Worm (Caenorhabditis elegans) whole organism, young adult: ENCODE results near the gene uaf-1.

ENCODE experiments used
- B0261.1 ChIP-seq: sonication (generic microtip); optimal IDR thresholded peaks from 2 replicates; lab custom pipeline; 2016; ENCODE audit warnings: mild to moderate bottlenecking, missing genetic modification characterization, moderate library complexity, missing compliant biosample characterization
- D2030.7 ChIP-seq: fragments of 200-800 bp; sonication (Bioruptor generic); IDR thresholded peaks from 2 replicates; pipeline ENCODE4 v1.3.6; 2022; ENCODE audit warnings: missing genetic modification reagents, missing genetic modification characterization, missing compliant biosample characterization
- F10E7.11 ChIP-seq: sonication (generic microtip); optimal IDR thresholded peaks from 2 replicates; lab custom pipeline; 2017; ENCODE audit warnings: mild to moderate bottlenecking, missing genetic modification characterization, moderate library complexity, missing compliant biosample characterization
- F33H1.4 ChIP-seq: fragments of 200-800 bp; sonication (Bioruptor generic); IDR thresholded peaks from 2 replicates; pipeline ENCODE4 v1.3.6; 2022; ENCODE audit warnings: missing genetic modification reagents, missing genetic modification characterization, missing compliant biosample characterization
- F37B4.10 ChIP-seq: fragments of 200-800 bp; sonication (Bioruptor generic); IDR thresholded peaks from 2 replicates; pipeline ENCODE4 v1.3.6; 2022; ENCODE audit warnings: missing genetic modification characterization, missing compliant biosample characterization
- F55B11.4 ChIP-seq: sonication (generic microtip); optimal IDR thresholded peaks from 2 replicates; lab custom pipeline; 2016; ENCODE audit warnings: missing compliant biosample characterization, missing genetic modification characterization, borderline replicate concordance; ENCODE audit not compliant: insufficient read depth
- F57C9.4 ChIP-seq: sonication (generic microtip); optimal IDR thresholded peaks from 2 replicates; lab custom pipeline; 2017; ENCODE audit warnings: mild to moderate bottlenecking, missing genetic modification characterization, missing compliant biosample characterization
- K12H6.12 ChIP-seq: fragments of 200-800 bp; sonication (Bioruptor generic); optimal IDR thresholded peaks from 2 replicates; lab custom pipeline; 2018; ENCODE audit warnings: mild to moderate bottlenecking, missing genetic modification characterization, missing compliant biosample characterization
- Y56A3A.18 ChIP-seq: fragments of 200-800 bp; sonication (Bioruptor generic); IDR thresholded peaks from 2 replicates; pipeline ENCODE4 v1.3.6; 2022; ENCODE audit warnings: missing genetic modification reagents, missing genetic modification characterization, missing compliant biosample characterization
- ZK185.1 ChIP-seq: sonication (generic microtip); optimal IDR thresholded peaks from 2 replicates; lab custom pipeline; 2016; ENCODE audit warnings: mild to moderate bottlenecking, missing genetic modification characterization, missing compliant biosample characterization; ENCODE audit not compliant: poor library complexity, severe bottlenecking
- aptf-3 ChIP-seq: fragments of 200-800 bp; sonication (Bioruptor generic); IDR thresholded peaks from 2 replicates; pipeline ENCODE4 v1.3.6; 2022; ENCODE audit warnings: missing genetic modification characterization, missing compliant biosample characterization
- atf-7 ChIP-seq: sonication (generic microtip); optimal IDR thresholded peaks from 2 replicates; lab custom pipeline; 2017; ENCODE audit warnings: mild to moderate bottlenecking, missing genetic modification characterization, missing compliant biosample characterization
- attf-3 ChIP-seq: fragments of 200-800 bp; sonication (Bioruptor generic); conservative IDR thresholded peaks from 2 replicates; pipeline ENCODE4 v1.3.6; 2022; ENCODE audit warnings: missing genetic modification reagents, missing genetic modification characterization, missing compliant biosample characterization
- attf-5 ChIP-seq: fragments of 200-800 bp; sonication (Bioruptor generic); optimal IDR thresholded peaks from 2 replicates; lab custom pipeline; 2018; ENCODE audit warnings: mild to moderate bottlenecking, missing genetic modification characterization, missing compliant biosample characterization
- attf-6 ChIP-seq: fragments of 200-800 bp; sonication (Bioruptor generic); IDR thresholded peaks from 2 replicates; pipeline ENCODE4 v1.3.6; 2022; ENCODE audit warnings: missing genetic modification reagents, missing genetic modification characterization, missing compliant biosample characterization
- bed-1 ChIP-seq: fragments of 200-800 bp; sonication (Bioruptor generic); IDR thresholded peaks from 2 replicates; pipeline ENCODE4 v1.3.6; 2022; ENCODE audit warnings: missing genetic modification reagents, missing genetic modification characterization, missing compliant biosample characterization
- dox-1 ChIP-seq: fragments of 200-800 bp; sonication (Bioruptor generic); IDR thresholded peaks from 2 replicates; pipeline ENCODE4 v1.3.6; 2022; ENCODE audit warnings: missing genetic modification reagents, missing genetic modification characterization, missing compliant biosample characterization
- egl-44 ChIP-seq: fragments of 200-800 bp; sonication (Bioruptor generic); IDR thresholded peaks from 2 replicates; pipeline ENCODE4 v1.3.6; 2022; ENCODE audit warnings: missing genetic modification reagents, missing genetic modification characterization, missing compliant biosample characterization
- ekl-4 ChIP-seq: fragments of 200-800 bp; sonication (Bioruptor generic); IDR thresholded peaks from 2 replicates; pipeline ENCODE4 v1.3.6; 2022; ENCODE audit warnings: missing genetic modification reagents, missing genetic modification characterization, missing compliant biosample characterization
- ets-4 ChIP-seq: fragments of 200-800 bp; sonication (Bioruptor generic); optimal IDR thresholded peaks from 2 replicates; lab custom pipeline; 2018; ENCODE audit warnings: mild to moderate bottlenecking, missing genetic modification characterization, missing compliant biosample characterization
- him-1 ChIP-seq: sonication (generic microtip); optimal IDR thresholded peaks from 2 replicates; lab custom pipeline; 2016; ENCODE audit warnings: missing genotype, missing genetic modification reagents, missing genetic modification characterization, missing compliant biosample characterization
- hlh-26 ChIP-seq: fragments of 200-800 bp; sonication (Bioruptor generic); conservative IDR thresholded peaks from 2 replicates; pipeline ENCODE4 v1.3.6; 2022; ENCODE audit warnings: missing genetic modification reagents, missing genetic modification characterization, missing compliant biosample characterization
- hmg-1.2 ChIP-seq: fragments of 200-800 bp; sonication (Bioruptor generic); IDR thresholded peaks from 2 replicates; pipeline ENCODE4 v1.3.6; 2022; ENCODE audit warnings: missing genetic modification reagents, missing genetic modification characterization, missing compliant biosample characterization
- lag-1 ChIP-seq: fragments of 200-800 bp; sonication (Bioruptor generic); IDR thresholded peaks from 2 replicates; pipeline ENCODE4 v1.3.6; 2022; ENCODE audit warnings: missing genetic modification reagents, missing genetic modification characterization, missing compliant biosample characterization
- let-526 ChIP-seq: fragments of 200-800 bp; sonication (Bioruptor generic); IDR thresholded peaks from 2 replicates; pipeline ENCODE4 v1.3.6; 2022; ENCODE audit warnings: missing genetic modification reagents, missing genetic modification characterization, missing compliant biosample characterization
- let-607 ChIP-seq, 2 experiments: fragments of 200-800 bp in 1 of 2; sonication (Bioruptor generic) in 1 of 2; sonication (generic microtip) in 1 of 2; optimal IDR thresholded peaks; 2 replicates each; lab custom pipeline; 2016 to 2018; ENCODE audit warnings: mild to moderate bottlenecking in 2 of 2, missing compliant biosample characterization in 2 of 2, missing genetic modification characterization in 2 of 2, moderate library complexity in 2 of 2, missing genotype in 1 of 2
- lsy-27 ChIP-seq: sonication (generic microtip); optimal IDR thresholded peaks from 2 replicates; lab custom pipeline; 2017; ENCODE audit warnings: missing genetic modification characterization, mild to moderate bottlenecking, missing compliant biosample characterization, antibody characterized with exemption, missing genotype, borderline replicate concordance; ENCODE audit not compliant: insufficient read depth
- madf-3 ChIP-seq: fragments of 200-800 bp; sonication (Bioruptor generic); IDR thresholded peaks from 2 replicates; pipeline ENCODE4 v1.3.6; 2022; ENCODE audit warnings: missing genetic modification reagents, missing genetic modification characterization, missing compliant biosample characterization
- madf-8 ChIP-seq: fragments of 200-800 bp; sonication (Bioruptor generic); conservative IDR thresholded peaks from 2 replicates; pipeline ENCODE4 v1.3.6; 2022; ENCODE audit warnings: missing genetic modification reagents, missing genetic modification characterization, missing compliant biosample characterization
- nfya-1 ChIP-seq: sonication (generic microtip); optimal IDR thresholded peaks from 2 replicates; lab custom pipeline; 2017; ENCODE audit warnings: antibody characterized with exemption, missing compliant biosample characterization, missing genetic modification characterization, borderline replicate concordance; ENCODE audit not compliant: insufficient read depth
- nfyb-1 ChIP-seq: fragments of 200-800 bp; sonication (Bioruptor generic); IDR thresholded peaks from 2 replicates; pipeline ENCODE4 v1.3.6; 2022; ENCODE audit warnings: missing genetic modification reagents, missing genetic modification characterization, missing compliant biosample characterization
- nhr-120 ChIP-seq: fragments of 200-800 bp; sonication (Bioruptor generic); IDR thresholded peaks from 2 replicates; pipeline ENCODE4 v1.3.6; 2022; ENCODE audit warnings: missing genetic modification characterization, missing compliant biosample characterization
- nhr-80 ChIP-seq: sonication (generic microtip); optimal IDR thresholded peaks from 2 replicates; lab custom pipeline; 2016; ENCODE audit warnings: missing genetic modification characterization, missing compliant biosample characterization
- pha-4 ChIP-seq: fragments of 150-350 bp; sonication (generic microtip); optimal IDR thresholded peaks from 2 replicates; lab custom pipeline; 2014; ENCODE audit warnings: missing biosample characterization, missing genetic modification reagents, missing genetic modification characterization
- sdz-38 ChIP-seq: sonication (generic microtip); optimal IDR thresholded peaks from 2 replicates; lab custom pipeline; 2016; ENCODE audit warnings: missing genotype, missing genetic modification characterization, missing compliant biosample characterization
- snpc-1.1 ChIP-seq: sonication (generic microtip); optimal IDR thresholded peaks from 2 replicates; lab custom pipeline; 2017; ENCODE audit warnings: missing genetic modification characterization, mild to moderate bottlenecking, missing compliant biosample characterization, antibody characterized with exemption, moderate library complexity, missing genotype, missing genetic modification reagents; ENCODE audit not compliant: insufficient read depth
- tbp1 ChIP-seq: fragments of 200-800 bp; sonication (Bioruptor generic); optimal IDR thresholded peaks from 2 replicates; lab custom pipeline; 2018; ENCODE audit warnings: mild to moderate bottlenecking, missing genetic modification characterization, missing compliant biosample characterization
- tbx-9 ChIP-seq: sonication (generic microtip); optimal IDR thresholded peaks from 2 replicates; lab custom pipeline; 2016; ENCODE audit warnings: borderline replicate concordance, missing genetic modification characterization, inconsistent platforms, missing compliant biosample characterization
- tlf-1 ChIP-seq: fragments of 200-800 bp; sonication (Bioruptor generic); optimal IDR thresholded peaks from 2 replicates; lab custom pipeline; 2018; ENCODE audit warnings: mild to moderate bottlenecking, missing genetic modification characterization, missing compliant biosample characterization
- ztf-18 ChIP-seq: sonication (generic microtip); optimal IDR thresholded peaks from 2 replicates; lab custom pipeline; 2016; ENCODE audit warnings: missing genotype, mild to moderate bottlenecking, missing genetic modification characterization, missing compliant biosample characterization
- ztf-25 ChIP-seq: fragments of 200-800 bp; sonication (Bioruptor generic); IDR thresholded peaks from 2 replicates; pipeline ENCODE4 v1.3.6; 2022; ENCODE audit warnings: missing genetic modification reagents, missing genetic modification characterization, missing compliant biosample characterization

Gene uaf-1

ce11 chrIII:1094391-1094790 lies 18.0 kb upstream of the uaf-1 start:
- TF ChIP-seq hmg-1.2 (GFP tag; lab: Robert Waterston, UW): no peak
- no peak for TF ChIP-seq let-607 (tag; optimal IDR thresholded peaks at IDR 0.05; lab: Kevin White, UChicago)
- TF ChIP-seq tbx-9 (tag; lab: Kevin White, UChicago): no peak
- TF ChIP-seq tbp1 (GFP tag; lab: Kevin White, UChicago): no peak
- TF ChIP-seq K12H6.12 (tag; lab: Kevin White, UChicago): no peak
- TF ChIP-seq ztf-25: no peak
- no peak for TF ChIP-seq aptf-3
- TF ChIP-seq snpc-1.1 (tag; lab: Kevin White, UChicago): no peak
- no peak for TF ChIP-seq nhr-120 (GFP tag; lab: Robert Waterston, UW)
- TF ChIP-seq F10E7.11 (tag; lab: Kevin White, UChicago): no peak
- TF ChIP-seq egl-44: no peak
- no peak for TF ChIP-seq tlf-1 (GFP tag; lab: Kevin White, UChicago)
- TF ChIP-seq lag-1: no peak
- no peak for TF ChIP-seq attf-6 (GFP tag; lab: Robert Waterston, UW)

DNA sequence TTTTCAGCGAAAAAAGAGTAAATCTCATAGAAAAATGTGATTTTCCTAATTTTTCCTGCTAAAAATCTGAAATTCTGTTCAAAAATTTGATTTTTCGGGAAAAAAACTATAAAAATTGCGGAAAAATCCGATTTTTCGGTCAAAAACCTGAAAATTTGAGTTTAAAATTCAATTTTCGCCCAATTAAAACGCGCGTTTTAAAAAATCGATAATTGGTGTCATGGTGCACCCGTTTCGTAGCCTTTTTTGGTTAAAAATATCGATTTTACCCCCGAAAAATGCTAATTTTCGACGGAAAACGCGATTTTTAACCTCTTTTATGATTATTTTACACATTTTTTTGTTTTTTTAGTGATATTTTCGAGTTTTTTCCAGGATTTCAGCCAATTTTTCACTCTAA lies 8.6 kb upstream of the uaf-1 start:
- TF ChIP-seq nhr-120 (GFP tag; lab: Robert Waterston, UW) (no peak), nfya-1 (tag; lab: Kevin White, UChicago) (no peak), hlh-26 (GFP tag; lab: Robert Waterston, UW) (no peak), nfyb-1 (no peak), madf-8 (GFP tag; lab: Robert Waterston, UW) (no peak), sdz-38 (tag; lab: Kevin White, UChicago) (no peak), Y56A3A.18 (no peak), ets-4 (GFP tag; lab: Kevin White, UChicago) (no peak), attf-5 (GFP tag; lab: Kevin White, UChicago) (no peak), dox-1 (GFP tag; lab: Robert Waterston, UW) (no peak), egl-44 (no peak), F57C9.4 (tag; lab: Kevin White, UChicago) (no peak), bed-1 (GFP tag; lab: Robert Waterston, UW) (no peak), nhr-80 (tag; lab: Kevin White, UChicago) (no peak)

ce11 chrIII:1081101-1081500 lies 4.7 kb upstream of the uaf-1 start, which contains the start of gene par-2:
Gene par-2, plus strand, starts transcription at chrIII:1081401.
- TF ChIP-seq atf-7 (tag; lab: Kevin White, UChicago) (no peak), F33H1.4 (GFP tag; lab: Robert Waterston, UW) (no peak), hlh-26 (GFP tag; lab: Robert Waterston, UW) (no peak), let-526 (no peak), lsy-27 (tag; lab: Kevin White, UChicago) (no peak), ztf-18 (tag; lab: Kevin White, UChicago) (no peak), ekl-4 (GFP tag; lab: Robert Waterston, UW) (no peak), ZK185.1 (tag; lab: Kevin White, UChicago) (no peak), D2030.7 (no peak), him-1 (tag; lab: Kevin White, UChicago) (no peak), madf-3 (GFP tag; lab: Robert Waterston, UW) (no peak), F55B11.4 (tag; lab: Kevin White, UChicago) (no peak), ztf-25 (no peak), pha-4 (no peak), attf-3 (no peak), F37B4.10 (GFP tag; lab: Robert Waterston, UW) (no peak), B0261.1 (tag; lab: Kevin White, UChicago) (no peak)
